Worm (Caenorhabditis elegans) whole organism, mixed stage, embryonic: ENCODE measurements around the gene E02C12.19.

Source experiments
- M03D4.4 ChIP-seq: sonication (generic microtip); optimal IDR thresholded peaks from 2 replicates; lab custom pipeline; 2017; ENCODE audit warnings: mild to moderate bottlenecking, missing genetic modification characterization, missing compliant biosample characterization
- blmp-1 ChIP-seq: fragments of 150-350 bp; optimal IDR thresholded peaks from 2 replicates; lab custom pipeline; 2014; ENCODE audit warnings: missing biosample characterization, missing genetic modification characterization
- lsy-2 ChIP-seq: fragments of 150-350 bp; optimal IDR thresholded peaks from 2 replicates; lab custom pipeline; 2014; ENCODE audit warnings: missing biosample characterization, missing genetic modification characterization
- nhr-237 ChIP-seq: fragments of 150-350 bp; optimal IDR thresholded peaks from 2 replicates; lab custom pipeline; 2014; ENCODE audit warnings: missing biosample characterization, missing genetic modification characterization
- nhr-28 ChIP-seq: fragments of 150-350 bp; optimal IDR thresholded peaks from 2 replicates; lab custom pipeline; 2014; ENCODE audit warnings: missing biosample characterization, missing genetic modification characterization
- nhr-76 ChIP-seq: sonication (generic microtip); optimal IDR thresholded peaks from 2 replicates; lab custom pipeline; 2017; ENCODE audit warnings: missing biosample characterization, missing genetic modification characterization
- pha-4 ChIP-seq: fragments of 150-350 bp; optimal IDR thresholded peaks from 2 replicates; lab custom pipeline; 2018; ENCODE audit warnings: missing biosample characterization, missing genetic modification reagents, missing genetic modification characterization
- snpc-4 ChIP-seq: fragments of 150-350 bp; optimal IDR thresholded peaks from 2 replicates; lab custom pipeline; 2014; ENCODE audit warnings: missing biosample characterization, missing genetic modification characterization
- unc-62 ChIP-seq: fragments of 150-350 bp; optimal IDR thresholded peaks from 2 replicates; lab custom pipeline; 2014; ENCODE audit warnings: missing biosample characterization, missing genetic modification reagents, missing genetic modification characterization
- zip-8 ChIP-seq: fragments of 150-350 bp; optimal IDR thresholded peaks from 2 replicates; lab custom pipeline; 2014; ENCODE audit warnings: missing biosample characterization, missing genetic modification characterization
- ztf-11 ChIP-seq: fragments of 150-350 bp; optimal IDR thresholded peaks from 2 replicates; lab custom pipeline; 2014; ENCODE audit warnings: missing biosample characterization, missing genetic modification characterization

DNA sequence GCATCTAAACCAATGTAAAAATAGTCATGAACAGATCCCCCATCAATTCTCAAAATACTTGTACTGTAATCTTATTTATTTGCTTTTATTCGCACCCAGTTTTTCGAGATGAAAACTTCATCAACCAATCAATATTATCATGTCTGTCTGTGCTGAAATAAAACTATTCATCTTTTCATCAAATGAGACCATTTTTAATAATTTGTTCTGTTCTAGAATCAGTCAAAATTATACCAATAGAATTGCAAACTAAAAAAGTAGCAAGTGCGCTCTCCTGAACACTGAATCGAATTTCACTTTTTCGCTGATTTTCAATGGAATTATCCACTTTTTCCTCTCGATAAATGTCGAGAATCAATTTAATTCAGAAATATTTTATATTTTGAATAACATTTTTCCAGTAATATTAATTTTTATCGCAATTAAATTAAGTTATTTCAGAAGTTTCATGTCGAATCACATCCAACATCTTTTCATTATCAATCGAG, 23.6 kb upstream of the E02C12.19 start, which contains the start of gene trpp-4:
- TF ChIP-seq pha-4 = no peak
- no peak for TF ChIP-seq nhr-76
- TF ChIP-seq nhr-237 = no peak
- no peak for TF ChIP-seq M03D4.4 (tag; lab: Kevin White, UChicago)
- TF ChIP-seq unc-62 (GFP tag; lab: Kevin White, UChicago) = no peak
- no peak for TF ChIP-seq snpc-4 (tag; lab: Kevin White, UChicago)
- no peak for TF ChIP-seq lsy-2 (tag; lab: Kevin White, UChicago)
- TF ChIP-seq ztf-11 (tag; lab: Kevin White, UChicago) = no peak
- TF ChIP-seq blmp-1 (tag; lab: Kevin White, UChicago) = no peak
- no peak for TF ChIP-seq nhr-28 (tag; lab: Kevin White, UChicago)
- TF ChIP-seq zip-8 = no peak
